Worm (Caenorhabditis elegans) whole organism, L2 larva: Measurements from ENCODE around the gene Y46H3C.5.

Experiments used
- C34F6.9 ChIP-seq: fragments of 150-350 bp; optimal IDR thresholded peaks from 2 replicates; lab custom pipeline; 2014; ENCODE audit warnings: missing biosample characterization, missing genetic modification characterization
- Y55F3AM.14 ChIP-seq: fragments of 200-800 bp; sonication (Bioruptor generic); optimal IDR thresholded peaks from 2 replicates; lab custom pipeline; 2018; ENCODE audit warnings: mild to moderate bottlenecking, missing genetic modification characterization, missing compliant biosample characterization
- ZK546.5 ChIP-seq: sonication (generic microtip); optimal IDR thresholded peaks from 2 replicates; lab custom pipeline; 2017; ENCODE audit warnings: missing biosample characterization, missing genetic modification characterization
- alr-1 ChIP-seq: fragments of 150-350 bp; optimal IDR thresholded peaks from 2 replicates; lab custom pipeline; 2014; ENCODE audit warnings: missing biosample characterization, missing genetic modification characterization
- aly-2 ChIP-seq: fragments of 150-350 bp; optimal IDR thresholded peaks from 2 replicates; lab custom pipeline; 2014; ENCODE audit warnings: missing biosample characterization, missing genetic modification characterization
- blmp-1 ChIP-seq: sonication (generic microtip); optimal IDR thresholded peaks from 2 replicates; lab custom pipeline; 2017; ENCODE audit warnings: missing genetic modification characterization, mild to moderate bottlenecking, missing compliant biosample characterization, antibody characterized with exemption, moderate library complexity; ENCODE audit not compliant: insufficient read depth
- ceh-16 ChIP-seq: fragments of 150-350 bp; optimal IDR thresholded peaks from 2 replicates; lab custom pipeline; 2014; ENCODE audit warnings: missing biosample characterization, missing genetic modification characterization
- ceh-82 ChIP-seq: fragments of 150-350 bp; optimal IDR thresholded peaks from 2 replicates; lab custom pipeline; 2014; ENCODE audit warnings: missing biosample characterization, missing genetic modification characterization
- crh-2 ChIP-seq: sonication (generic microtip); optimal IDR thresholded peaks from 2 replicates; lab custom pipeline; 2017; ENCODE audit warnings: missing biosample characterization, missing genetic modification characterization
- elt-1 ChIP-seq: fragments of 150-350 bp; optimal IDR thresholded peaks from 2 replicates; lab custom pipeline; 2014; ENCODE audit warnings: missing biosample characterization, missing genetic modification characterization
- elt-3 ChIP-seq: sonication (generic microtip); optimal IDR thresholded peaks from 2 replicates; lab custom pipeline; 2017; ENCODE audit warnings: missing biosample characterization, missing genetic modification characterization
- fos-1 ChIP-seq: fragments of 150-350 bp; optimal IDR thresholded peaks from 2 replicates; lab custom pipeline; 2014; ENCODE audit warnings: missing biosample characterization, missing genetic modification characterization
- lin-11 ChIP-seq: fragments of 150-350 bp; sonication (generic microtip); optimal IDR thresholded peaks from 2 replicates; lab custom pipeline; 2014; ENCODE audit warnings: missing biosample characterization, missing genetic modification characterization, inconsistent platforms, mixed read lengths
- lin-39 ChIP-seq: fragments of 150-350 bp; optimal IDR thresholded peaks from 2 replicates; lab custom pipeline; 2014; ENCODE audit warnings: missing biosample characterization, missing genetic modification reagents, missing genetic modification characterization
- mab-5 ChIP-seq: fragments of 150-350 bp; optimal IDR thresholded peaks from 2 replicates; lab custom pipeline; 2014; ENCODE audit warnings: missing biosample characterization, missing genetic modification characterization
- mbf-1 ChIP-seq: sonication (generic microtip); optimal IDR thresholded peaks from 2 replicates; lab custom pipeline; 2017; ENCODE audit warnings: missing biosample characterization, missing genetic modification characterization
- nhr-10 ChIP-seq: sonication (generic microtip); optimal IDR thresholded peaks from 2 replicates; lab custom pipeline; 2017; ENCODE audit warnings: missing biosample characterization, missing genetic modification characterization
- nhr-11 ChIP-seq: fragments of 150-350 bp; optimal IDR thresholded peaks from 2 replicates; lab custom pipeline; 2014; ENCODE audit warnings: missing biosample characterization, missing genetic modification characterization
- nhr-129 ChIP-seq: fragments of 150-350 bp; optimal IDR thresholded peaks from 2 replicates; lab custom pipeline; 2014; ENCODE audit warnings: missing biosample characterization, missing genetic modification characterization
- nhr-21 ChIP-seq: fragments of 150-350 bp; optimal IDR thresholded peaks from 2 replicates; lab custom pipeline; 2014; ENCODE audit warnings: missing biosample characterization, missing genetic modification characterization
- nhr-23 ChIP-seq: fragments of 150-350 bp; optimal IDR thresholded peaks from 2 replicates; lab custom pipeline; 2014; ENCODE audit warnings: missing biosample characterization, missing genetic modification reagents, missing genetic modification characterization
- nhr-25 ChIP-seq: fragments of 150-350 bp; sonication (generic microtip); optimal IDR thresholded peaks from 3 replicates; lab custom pipeline; 2014; ENCODE audit warnings: missing biosample characterization, missing genetic modification characterization
- nhr-6 ChIP-seq: fragments of 150-350 bp; optimal IDR thresholded peaks from 2 replicates; lab custom pipeline; 2014; ENCODE audit warnings: missing biosample characterization, missing genetic modification characterization
- sem-4 ChIP-seq: fragments of 150-350 bp; optimal IDR thresholded peaks from 2 replicates; lab custom pipeline; 2014; ENCODE audit warnings: missing biosample characterization, missing genetic modification reagents, missing genetic modification characterization
- skn-1 ChIP-seq: sonication (generic microtip); optimal IDR thresholded peaks from 2 replicates; lab custom pipeline; 2017; ENCODE audit warnings: missing biosample characterization, missing genetic modification characterization
- sma-3 ChIP-seq: sonication (generic microtip); optimal IDR thresholded peaks from 2 replicates; lab custom pipeline; 2016; ENCODE audit warnings: missing genetic modification reagents, missing genetic modification characterization, missing compliant biosample characterization
- snpc-4 ChIP-seq: fragments of 150-350 bp; optimal IDR thresholded peaks from 2 replicates; lab custom pipeline; 2014; ENCODE audit warnings: missing biosample characterization, missing genetic modification characterization
- unc-39 ChIP-seq: fragments of 150-350 bp; optimal IDR thresholded peaks from 2 replicates; lab custom pipeline; 2014; ENCODE audit warnings: missing biosample characterization, missing genetic modification characterization
- unc-55 ChIP-seq: fragments of 150-350 bp; sonication (generic microtip); optimal IDR thresholded peaks from 3 replicates; lab custom pipeline; 2014; ENCODE audit warnings: missing biosample characterization, missing genetic modification reagents, missing genetic modification characterization
- unc-62 ChIP-seq: fragments of 150-350 bp; optimal IDR thresholded peaks from 2 replicates; lab custom pipeline; 2014; ENCODE audit warnings: missing biosample characterization, missing genetic modification reagents, missing genetic modification characterization
- zag-1 ChIP-seq: fragments of 150-350 bp; optimal IDR thresholded peaks from 2 replicates; lab custom pipeline; 2014; ENCODE audit warnings: missing biosample characterization, missing genetic modification characterization
- ztf-1 ChIP-seq: fragments of 200-800 bp; sonication (Bioruptor generic); conservative IDR thresholded peaks from 2 replicates; pipeline ENCODE4 v1.3.6; 2022; ENCODE audit warnings: missing genetic modification characterization, missing compliant biosample characterization
- ztf-11 ChIP-seq: sonication (generic microtip); optimal IDR thresholded peaks from 2 replicates; lab custom pipeline; 2017; ENCODE audit warnings: missing biosample characterization, missing genetic modification characterization
- ztf-4 ChIP-seq: fragments of 150-350 bp; optimal IDR thresholded peaks from 2 replicates; lab custom pipeline; 2014; ENCODE audit warnings: missing biosample characterization, missing genetic modification characterization

Y46H3C.5 gene

DNA sequence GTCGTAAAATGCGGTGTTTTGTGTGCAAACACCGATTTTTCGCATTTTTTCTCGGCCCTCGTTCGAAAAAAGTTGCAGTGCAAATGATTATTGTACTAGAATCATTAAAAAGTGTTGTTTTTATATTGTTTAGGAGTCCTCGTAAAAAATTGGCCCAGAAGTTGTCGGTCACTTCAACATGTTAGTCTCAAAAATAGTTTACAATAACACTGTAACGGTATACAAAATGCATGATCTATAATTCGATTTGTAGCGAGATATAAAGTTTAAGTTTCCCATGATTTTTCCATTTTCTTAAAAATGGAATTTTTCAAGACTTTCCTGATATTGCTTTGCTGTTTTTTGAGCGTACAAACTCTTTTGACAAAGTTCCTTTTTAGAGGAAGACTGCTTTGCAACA lies 25.4 kb downstream of the Y46H3C.5 start, which contains the start of gene K04F1.8:
Gene K04F1.8, plus strand, starts transcription at position 301 of the 400 bp plus-strand sequence.
- TF ChIP-seq Y55F3AM.14, result no peak
- TF ChIP-seq, all 48 proteins: peak for 0

- TF ChIP-seq ztf-11 (tag; lab: Kevin White, UChicago) (no peak), nhr-10 (tag; lab: Kevin White, UChicago) (no peak), nhr-6 (tag; lab: Kevin White, UChicago) (no peak), C34F6.9 (no peak), nhr-21 (tag; lab: Kevin White, UChicago) (no peak), alr-1 (no peak), fos-1 (tag; lab: Kevin White, UChicago) (no peak), ztf-4 (no peak), ceh-16 (tag; lab: Kevin White, UChicago) (no peak), unc-55 (no peak), snpc-4 (tag; lab: Kevin White, UChicago) (no peak), nhr-129 (tag; lab: Kevin White, UChicago) (no peak)
Measured at ce11 chrV:1664921-1665320, 27.4 kb downstream of the Y46H3C.5 start, which contains the start of gene K04F1.9. Gene K04F1.9 (plus strand): TSS chrV:1665221.

DNA sequence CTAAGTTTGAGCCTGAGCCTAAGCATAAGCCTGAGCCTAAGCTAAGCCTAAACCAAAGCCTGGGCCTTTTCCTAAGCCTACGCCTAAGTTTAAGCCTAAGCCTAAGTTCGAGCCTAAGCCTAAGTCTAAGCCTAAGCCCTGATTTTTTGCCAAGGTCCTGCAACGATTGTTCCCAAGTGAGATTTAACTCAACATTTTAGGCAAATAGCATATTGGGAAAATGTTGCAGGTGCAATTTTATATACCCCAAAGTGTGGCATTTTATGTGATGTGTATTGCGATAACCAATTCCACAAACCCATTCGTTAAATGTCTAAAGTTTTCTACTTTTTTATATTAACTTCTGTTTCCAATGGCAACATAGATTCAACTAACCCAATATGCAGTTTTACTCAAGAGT lies 30.0 kb downstream of the Y46H3C.5 start, which contains the start of gene irld-40:
Gene irld-40, plus strand, starts transcription at position 301 of the 400 bp plus-strand sequence.
- TF ChIP-seq sem-4 (tag; lab: Kevin White, UChicago) (no peak), sma-3 (GFP tag; lab: Kevin White, UChicago) (no peak), unc-55 (no peak), elt-3 (tag; lab: Kevin White, UChicago) (no peak), snpc-4 (tag; lab: Kevin White, UChicago) (no peak), ztf-1 (GFP tag; lab: Robert Waterston, UW) (no peak), unc-39 (tag; lab: Kevin White, UChicago) (no peak), alr-1 (no peak), ceh-16 (tag; lab: Kevin White, UChicago) (no peak), unc-62 (GFP tag; lab: Kevin White, UChicago) (no peak), ztf-11 (tag; lab: Kevin White, UChicago) (no peak), ZK546.5 (no peak)

DNA sequence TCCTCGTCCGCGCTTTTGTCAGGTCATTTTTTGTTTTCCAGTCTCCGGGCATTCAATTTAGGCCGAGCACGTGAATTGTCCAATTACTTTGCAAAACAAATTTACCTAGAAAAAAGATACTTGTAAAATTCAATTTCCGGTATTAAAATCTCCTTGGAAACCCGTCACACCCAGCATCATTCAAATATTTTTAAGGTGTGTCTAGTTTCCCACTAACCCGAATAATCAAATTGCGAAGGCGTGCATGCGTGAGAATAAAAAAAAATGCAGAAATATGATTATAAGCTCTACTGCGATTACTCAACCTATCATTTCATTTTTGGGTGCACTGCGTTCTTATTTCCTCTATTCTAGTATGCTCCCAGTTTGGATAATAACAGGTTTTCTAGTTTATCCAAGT lies 37.5 kb downstream of the Y46H3C.5 start, which contains the start of gene irld-11:
Gene irld-11, plus strand, starts transcription at position 301 of the 400 bp plus-strand sequence.
- peak; percentile 16 for TF ChIP-seq nhr-21 (tag; lab: Kevin White, UChicago)
- no peak for TF ChIP-seq unc-39 (tag; lab: Kevin White, UChicago)

DNA sequence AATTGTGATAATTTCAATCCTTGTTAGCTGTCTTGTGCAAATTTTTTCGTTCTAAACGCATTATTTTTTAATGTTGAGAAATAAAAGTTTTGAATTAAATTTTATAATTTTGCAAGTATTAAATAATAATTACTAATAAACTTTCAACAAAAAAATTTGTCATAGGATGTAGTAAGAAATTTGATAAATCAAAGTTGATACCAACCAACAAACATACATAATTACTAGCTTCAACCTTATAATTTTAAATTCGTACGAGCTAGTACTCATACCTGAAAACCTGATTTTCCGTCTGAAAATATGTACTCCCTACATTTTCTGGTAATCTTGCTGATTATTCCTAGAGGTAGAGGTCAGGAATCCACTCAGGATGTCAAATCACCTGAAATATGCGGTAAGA lies 41.2 kb downstream of the Y46H3C.5 start, which contains the start of gene irld-44:
Gene irld-44, plus strand, starts transcription at position 301 of the 400 bp plus-strand sequence.
- TF ChIP-seq elt-1 (tag; lab: Kevin White, UChicago), result no peak
- TF ChIP-seq unc-62 (GFP tag; lab: Kevin White, UChicago), result no peak
- no peak for TF ChIP-seq aly-2 (tag; lab: Kevin White, UChicago)
- TF ChIP-seq fos-1 (tag; lab: Kevin White, UChicago), result no peak
- TF ChIP-seq mbf-1, result no peak
- TF ChIP-seq ceh-16 (tag; lab: Kevin White, UChicago), result no peak

ce11 chrV:1648000-1648399 lies 44.3 kb downstream of the Y46H3C.5 start, which contains the start of gene irld-45:
Gene irld-45 (plus strand): TSS chrV:1648300.
- TF ChIP-seq zag-1 (tag; lab: Kevin White, UChicago) (no peak), mbf-1 (no peak), skn-1 (no peak), nhr-23 (no peak), lin-39 (tag; lab: Kevin White, UChicago) (no peak), nhr-11 (tag; lab: Kevin White, UChicago) (no peak), aly-2 (tag; lab: Kevin White, UChicago) (no peak), elt-1 (tag; lab: Kevin White, UChicago) (no peak), blmp-1 (no peak), crh-2 (tag; lab: Kevin White, UChicago) (no peak), nhr-129 (tag; lab: Kevin White, UChicago) (no peak), lin-11 (tag; lab: Kevin White, UChicago) (no peak), ceh-16 (tag; lab: Kevin White, UChicago) (no peak), nhr-25 (tag; lab: Kevin White, UChicago) (no peak), nhr-21 (tag; lab: Kevin White, UChicago) (no peak), Y55F3AM.14 (no peak), sma-3 (GFP tag; lab: Kevin White, UChicago) (no peak), ceh-82 (tag; lab: Kevin White, UChicago) (no peak), mab-5 (tag; lab: Kevin White, UChicago) (no peak), elt-3 (tag; lab: Kevin White, UChicago) (no peak)
